Fruit fly (Drosophila melanogaster) whole organism, embryonic: ENCODE measurements around the gene CG3544.

Experiments
- Abd-B ChIP-seq: fragments of 200-800 bp; sonication (Bioruptor generic); optimal IDR thresholded peaks from 2 replicates; lab custom pipeline; 2018; ENCODE audit warnings: missing biosample characterization, mild to moderate bottlenecking, missing genetic modification characterization, moderate library complexity
- Aef1 ChIP-seq: fragments of 200-800 bp; sonication (Bioruptor generic); IDR thresholded peaks from 3 replicates; pipeline ENCODE4 v1.3.6; 2022; ENCODE audit warnings: missing biosample characterization, missing genetic modification characterization
- Bgb ChIP-seq: fragments of 200-800 bp; sonication (Bioruptor generic); IDR thresholded peaks from 2 replicates; pipeline ENCODE4 v1.3.6; 2022; ENCODE audit warnings: missing biosample characterization, missing genetic modification characterization; ENCODE audit not compliant: partially characterized antibody
- CG12155 ChIP-seq: fragments of 200-800 bp; sonication (Bioruptor generic); optimal IDR thresholded peaks from 3 replicates; lab custom pipeline; 2016; ENCODE audit warnings: missing biosample characterization, missing genetic modification characterization
- CG14860 ChIP-seq: fragments of 200-800 bp; sonication (Bioruptor generic); IDR thresholded peaks from 3 replicates; pipeline ENCODE4 v1.3.6; 2022; ENCODE audit warnings: missing biosample characterization, missing genetic modification characterization; ENCODE audit not compliant: partially characterized antibody
- CG17612 ChIP-seq: fragments of 200-800 bp; sonication (Bioruptor generic); IDR thresholded peaks from 2 replicates; pipeline ENCODE4 v1.3.6; 2022; ENCODE audit warnings: missing biosample characterization, missing genetic modification characterization
- CG17912 ChIP-seq: fragments of 200-800 bp; sonication (Bioruptor generic); optimal IDR thresholded peaks from 2 replicates; lab custom pipeline; 2018; ENCODE audit warnings: missing biosample characterization, mild to moderate bottlenecking, missing genetic modification characterization
- CG18011 ChIP-seq: fragments of 200-800 bp; sonication (Bioruptor generic); optimal IDR thresholded peaks from 2 replicates; lab custom pipeline; 2017; ENCODE audit warnings: missing biosample characterization, missing genetic modification characterization, mild to moderate bottlenecking, moderate library complexity, missing genotype
- CG2202 ChIP-seq: fragments of 200-800 bp; sonication (Bioruptor generic); optimal IDR thresholded peaks from 2 replicates; lab custom pipeline; 2018; ENCODE audit warnings: missing biosample characterization, mild to moderate bottlenecking, missing genetic modification characterization
- CG34376 ChIP-seq: fragments of 200-800 bp; sonication (Bioruptor generic); optimal IDR thresholded peaks from 2 replicates; lab custom pipeline; 2018; ENCODE audit warnings: missing biosample characterization, mild to moderate bottlenecking, missing genetic modification characterization
- CG6791 ChIP-seq: fragments of 200-800 bp; sonication (Bioruptor generic); IDR thresholded peaks from 3 replicates; pipeline ENCODE4 v1.3.6; 2022; ENCODE audit warnings: missing biosample characterization, missing genetic modification characterization; ENCODE audit not compliant: partially characterized antibody
- CG6813 ChIP-seq: fragments of 200-800 bp; sonication (Bioruptor generic); optimal IDR thresholded peaks from 2 replicates; lab custom pipeline; 2017; ENCODE audit warnings: missing biosample characterization, missing genetic modification characterization, mild to moderate bottlenecking, moderate library complexity, missing genetic modification reagents
- CG7556 ChIP-seq: fragments of 200-800 bp; sonication (Bioruptor generic); optimal IDR thresholded peaks from 2 replicates; lab custom pipeline; 2017; ENCODE audit warnings: missing biosample characterization, mild to moderate bottlenecking, missing genetic modification characterization
- CG7745 ChIP-seq: fragments of 200-800 bp; sonication (Bioruptor generic); optimal IDR thresholded peaks from 2 replicates; lab custom pipeline; 2018; ENCODE audit warnings: missing biosample characterization, mild to moderate bottlenecking, missing genetic modification characterization, moderate library complexity
- CG8089 ChIP-seq: fragments of 200-800 bp; sonication (Bioruptor generic); optimal IDR thresholded peaks from 3 replicates; lab custom pipeline; 2016; ENCODE audit warnings: missing biosample characterization, missing genetic modification characterization
- CG9817 ChIP-seq: fragments of 200-800 bp; sonication (Bioruptor generic); optimal IDR thresholded peaks from 2 replicates; lab custom pipeline; 2018; ENCODE audit warnings: missing biosample characterization, mild to moderate bottlenecking, missing genetic modification characterization, moderate library complexity
- Dbx ChIP-seq: fragments of 200-800 bp; sonication (Bioruptor generic); IDR thresholded peaks from 3 replicates; pipeline ENCODE4 v1.3.6; 2022; ENCODE audit warnings: missing biosample characterization, missing genetic modification characterization
- Hand ChIP-seq: fragments of 200-800 bp; sonication (Bioruptor generic); optimal IDR thresholded peaks from 2 replicates; lab custom pipeline; 2017; ENCODE audit warnings: mild to moderate bottlenecking, missing biosample characterization, missing genetic modification reagents, missing genetic modification characterization
- HmgZ ChIP-seq: fragments of 200-800 bp; sonication (Bioruptor generic); optimal IDR thresholded peaks from 2 replicates; lab custom pipeline; 2018; ENCODE audit warnings: missing biosample characterization, mild to moderate bottlenecking, missing genetic modification characterization
- MTF-1 ChIP-seq: fragments of 200-800 bp; sonication (Bioruptor generic); optimal IDR thresholded peaks from 2 replicates; lab custom pipeline; 2018; ENCODE audit warnings: missing biosample characterization, mild to moderate bottlenecking, missing genetic modification characterization, borderline replicate concordance
- NC2α ChIP-seq: fragments of 200-800 bp; sonication (Bioruptor generic); optimal IDR thresholded peaks from 2 replicates; lab custom pipeline; 2016; ENCODE audit warnings: missing biosample characterization, missing genetic modification characterization
- Neu2 ChIP-seq: fragments of 200-800 bp; sonication (Bioruptor generic); optimal IDR thresholded peaks from 3 replicates; lab custom pipeline; 2016; ENCODE audit warnings: missing biosample characterization, missing genetic modification characterization, borderline replicate concordance
- Nf-YA ChIP-seq: fragments of 200-800 bp; sonication (Bioruptor generic); IDR thresholded peaks from 2 replicates; pipeline ENCODE4 v1.3.6; 2022; ENCODE audit warnings: missing biosample characterization, missing genetic modification characterization
- Sry-β ChIP-seq: fragments of 200-800 bp; sonication (Bioruptor generic); optimal IDR thresholded peaks from 2 replicates; lab custom pipeline; 2018; ENCODE audit warnings: missing biosample characterization, mild to moderate bottlenecking, missing genetic modification characterization, moderate library complexity
- Tbp ChIP-seq: fragments of >200 bp; optimal IDR thresholded peaks from 2 replicates; lab custom pipeline; 2018; ENCODE audit warnings: missing biosample characterization, missing genetic modification characterization
- ac ChIP-seq: fragments of 200-800 bp; sonication (Bioruptor generic); optimal IDR thresholded peaks from 3 replicates; lab custom pipeline; 2017; ENCODE audit warnings: missing biosample characterization, mild to moderate bottlenecking, missing genetic modification characterization
- amos ChIP-seq: fragments of 200-800 bp; sonication (Bioruptor generic); IDR thresholded peaks from 2 replicates; pipeline ENCODE4 v1.3.6; 2022; ENCODE audit warnings: missing biosample characterization, missing genetic modification characterization; ENCODE audit not compliant: partially characterized antibody
- ap ChIP-seq: fragments of 200-800 bp; sonication (Bioruptor generic); IDR thresholded peaks from 2 replicates; pipeline ENCODE4 v1.3.6; 2022; ENCODE audit warnings: missing biosample characterization, missing genetic modification characterization
- bab2 ChIP-seq: fragments of 200-800 bp; sonication (Bioruptor generic); optimal IDR thresholded peaks from 2 replicates; lab custom pipeline; 2016; ENCODE audit warnings: missing biosample characterization, missing genetic modification characterization
- br ChIP-seq: fragments of >200 bp; optimal IDR thresholded peaks from 2 replicates; lab custom pipeline; 2017
- cato ChIP-seq: fragments of 200-800 bp; sonication (Bioruptor generic); optimal IDR thresholded peaks from 2 replicates; lab custom pipeline; 2016; ENCODE audit warnings: missing biosample characterization, missing genetic modification characterization, borderline replicate concordance
- chn ChIP-seq: fragments of 200-800 bp; sonication (Bioruptor generic); optimal IDR thresholded peaks from 2 replicates; lab custom pipeline; 2016; ENCODE audit warnings: missing biosample characterization, missing genetic modification characterization
- dimm ChIP-seq: fragments of 200-800 bp; sonication (Bioruptor generic); IDR thresholded peaks from 2 replicates; pipeline ENCODE4 v1.3.6; 2022; ENCODE audit warnings: missing biosample characterization, missing genetic modification characterization
- dysf ChIP-seq: fragments of 200-800 bp; sonication (Bioruptor generic); IDR thresholded peaks from 3 replicates; pipeline ENCODE4 v1.3.6; 2022; ENCODE audit warnings: missing biosample characterization, missing genetic modification characterization
- emc ChIP-seq: fragments of 200-800 bp; sonication (Bioruptor generic); optimal IDR thresholded peaks from 2 replicates; lab custom pipeline; 2016; ENCODE audit warnings: missing biosample characterization, missing genetic modification characterization
- ewg ChIP-seq: fragments of 200-800 bp; sonication (Bioruptor generic); optimal IDR thresholded peaks from 3 replicates; lab custom pipeline; 2017; ENCODE audit warnings: mild to moderate bottlenecking, missing biosample characterization, missing genetic modification reagents, missing genetic modification characterization
- fd3F ChIP-seq: fragments of 200-800 bp; sonication (Bioruptor generic); optimal IDR thresholded peaks from 2 replicates; lab custom pipeline; 2018; ENCODE audit warnings: missing biosample characterization, mild to moderate bottlenecking, missing genetic modification characterization, moderate library complexity
- fu2 ChIP-seq: fragments of 200-800 bp; sonication (Bioruptor generic); optimal IDR thresholded peaks from 2 replicates; lab custom pipeline; 2016; ENCODE audit warnings: missing biosample characterization, missing genetic modification characterization
- gcm2 ChIP-seq: fragments of 200-800 bp; sonication (Bioruptor generic); optimal IDR thresholded peaks from 2 replicates; lab custom pipeline; 2016; ENCODE audit warnings: missing biosample characterization, missing genetic modification characterization
- kay ChIP-seq: fragments of 200-800 bp; sonication (Bioruptor generic); optimal IDR thresholded peaks from 2 replicates; lab custom pipeline; 2016; ENCODE audit warnings: missing biosample characterization, missing genetic modification characterization
- nmo ChIP-seq: fragments of 200-800 bp; sonication (Bioruptor generic); optimal IDR thresholded peaks from 2 replicates; lab custom pipeline; 2018; ENCODE audit warnings: missing biosample characterization, mild to moderate bottlenecking, missing genetic modification characterization, moderate library complexity
- pan ChIP-seq, 4 experiments: fragments of >200 bp in 3 of 4; fragments of 200-800 bp in 1 of 4; sonication (Bioruptor generic) in 1 of 4; optimal IDR thresholded peaks in 3 of 4; IDR thresholded peaks in 1 of 4; 2 replicates each; pipeline versions ENCODE4 v1.3.6 to Lab custom; 2017 to 2022; ENCODE audit warnings: missing biosample characterization in 2 of 4, missing genetic modification characterization in 2 of 4, mixed read lengths in 1 of 4
- sens ChIP-seq: fragments of 200-800 bp; sonication (Bioruptor generic); peaks from one replicate; lab custom pipeline; 2016; ENCODE audit warnings: missing biosample characterization, missing genetic modification characterization
- slou ChIP-seq: fragments of 200-800 bp; sonication (Bioruptor generic); optimal IDR thresholded peaks from 3 replicates; lab custom pipeline; 2016; ENCODE audit warnings: missing biosample characterization, missing genetic modification characterization
- slp2 ChIP-seq: fragments of 200-800 bp; sonication (Bioruptor generic); optimal IDR thresholded peaks from 2 replicates; lab custom pipeline; 2016; ENCODE audit warnings: missing biosample characterization, missing genetic modification characterization
- vfl ChIP-seq: fragments of 200-800 bp; sonication (Bioruptor generic); optimal IDR thresholded peaks from 2 replicates; lab custom pipeline; 2016; ENCODE audit warnings: missing biosample characterization, missing genetic modification characterization
- wek ChIP-seq: fragments of 200-800 bp; sonication (Bioruptor generic); optimal IDR thresholded peaks from 3 replicates; lab custom pipeline; 2018; ENCODE audit warnings: missing biosample characterization, mild to moderate bottlenecking, missing genetic modification characterization, moderate library complexity
- z ChIP-seq: fragments of 200-800 bp; sonication (Bioruptor generic); IDR thresholded peaks from 3 replicates; pipeline ENCODE4 v1.3.6; 2022; ENCODE audit warnings: missing biosample characterization, missing genetic modification characterization
- zfh1 ChIP-seq: fragments of 200-800 bp; sonication (Bioruptor generic); IDR thresholded peaks from 3 replicates; pipeline ENCODE4 v1.3.6; 2022; ENCODE audit warnings: missing biosample characterization, missing genetic modification characterization

Gene CG3544

dm6 chr2L:821242-821985 is 37.3 kb downstream of the CG3544 start, which contains the start of gene CG3662 (continued):
- TF ChIP-seq HmgZ (tag; lab: Kevin White, UChicago) = peak; percentile 82
- TF ChIP-seq fd3F (GFP tag; lab: Kevin White, UChicago) = no peak
- TF ChIP-seq CG6791 (GFP tag; lab: Robert Waterston, UW) = no peak
- TF ChIP-seq dysf (GFP tag; lab: Robert Waterston, UW) = no peak
- TF ChIP-seq emc (GFP tag; lab: Kevin White, UChicago) = no peak
- TF ChIP-seq CG17912 (GFP tag; lab: Kevin White, UChicago) = no peak
- peak; percentile 18; the same call in 1 of the 2 replicates for TF ChIP-seq Bgb
- peak; percentile 17 for TF ChIP-seq nmo (GFP tag; lab: Kevin White, UChicago)
- no peak for TF ChIP-seq Aef1
- no peak for TF ChIP-seq gcm2 (GFP tag; lab: Kevin White, UChicago)
- no peak for TF ChIP-seq CG8089 (GFP tag; lab: Kevin White, UChicago)
- TF ChIP-seq ewg = peak; percentile 94
- peak; percentile 46 for TF ChIP-seq CG34376 (GFP tag; lab: Kevin White, UChicago)
- TF ChIP-seq MTF-1 (GFP tag; lab: Kevin White, UChicago) = peak; percentile 9
- no peak for TF ChIP-seq vfl (GFP tag; lab: Kevin White, UChicago)
- peak; percentile 5; the same call in 1 of the 3 replicates for TF ChIP-seq Dbx
- TF ChIP-seq amos = peak; percentile 46; the same call in 1 of the 2 replicates
- TF ChIP-seq Neu2 (GFP tag; lab: Kevin White, UChicago) = no peak
- no peak for TF ChIP-seq zfh1
- TF ChIP-seq CG17612 (GFP tag; lab: Robert Waterston, UW) = no peak
- no peak for TF ChIP-seq Nf-YA
- TF ChIP-seq CG2202 (tag; lab: Kevin White, UChicago) = no peak
- no peak for TF ChIP-seq cato (GFP tag; lab: Kevin White, UChicago)
- TF ChIP-seq CG18011 (GFP tag; lab: Kevin White, UChicago) = no peak
- no peak for TF ChIP-seq NC2α (GFP tag; lab: Kevin White, UChicago)
- peak; percentile 62 for TF ChIP-seq sens (GFP tag; lab: Kevin White, UChicago)
- TF ChIP-seq CG7745 (tag; lab: Kevin White, UChicago) = no peak
- no peak for TF ChIP-seq fu2 (GFP tag; lab: Kevin White, UChicago)
- TF ChIP-seq Abd-B (GFP tag; lab: Kevin White, UChicago) = no peak
- TF ChIP-seq ap (GFP tag; lab: Robert Waterston, UW) = no peak
- no peak for TF ChIP-seq Sry-β (GFP tag; lab: Kevin White, UChicago)
- no peak for TF ChIP-seq CG6813
- TF ChIP-seq chn (GFP tag; lab: Kevin White, UChicago) = peak; percentile 17
- no peak for TF ChIP-seq kay (GFP tag; lab: Kevin White, UChicago)
- TF ChIP-seq wek (GFP tag; lab: Kevin White, UChicago) = no peak
- no peak for TF ChIP-seq CG9817
- no peak for TF ChIP-seq Tbp (GFP tag; lab: Kevin White, UChicago)
- TF ChIP-seq slp2 (GFP tag; lab: Kevin White, UChicago) = no peak
- no peak for TF ChIP-seq CG14860 (GFP tag; lab: Robert Waterston, UW)
- TF ChIP-seq Hand = no peak
- no peak for TF ChIP-seq CG12155 (GFP tag; lab: Kevin White, UChicago)
- no peak for TF ChIP-seq br (lab: Kevin White, UChicago)
- TF ChIP-seq ac (GFP tag; lab: Kevin White, UChicago) = no peak
- no peak for TF ChIP-seq slou (GFP tag; lab: Kevin White, UChicago)
- TF ChIP-seq dimm = no peak
- TF ChIP-seq z (GFP tag; lab: Robert Waterston, UW) = no peak
- TF ChIP-seq CG7556 (GFP tag; lab: Kevin White, UChicago) = no peak
- no peak for TF ChIP-seq bab2 (GFP tag; lab: Kevin White, UChicago)
- TF ChIP-seq pan (optimal IDR thresholded peaks at IDR 0.05; lab: Kevin White, UChicago) = no peak
- TF ChIP-seq pan (GFP tag; optimal IDR thresholded peaks at IDR 0.05 in 1 of 2, IDR thresholded peaks at IDR 0.05 in 1 of 2) = peak in 1 of 2 experiments; percentile 25
